Worm (Caenorhabditis elegans) whole organism, young adult: ENCODE data around the gene srh-246.

ENCODE experiments used
- B0035.1 ChIP-seq: sonication (generic microtip); optimal IDR thresholded peaks from 2 replicates; lab custom pipeline; 2016; ENCODE audit warnings: missing genetic modification characterization, mild to moderate bottlenecking, missing compliant biosample characterization, missing genotype, missing genetic modification reagents
- T07F8.4 ChIP-seq: sonication (generic microtip); optimal IDR thresholded peaks from 2 replicates; lab custom pipeline; 2016; ENCODE audit warnings: mild to moderate bottlenecking, missing genetic modification characterization, moderate library complexity, missing compliant biosample characterization
- Y67H2A.10 ChIP-seq: fragments of 200-800 bp; sonication (Bioruptor generic); conservative IDR thresholded peaks from 2 replicates; pipeline ENCODE4 v1.3.6; 2022; ENCODE audit warnings: missing genetic modification reagents, missing genetic modification characterization, missing compliant biosample characterization
- madf-6 ChIP-seq: fragments of 200-800 bp; sonication (Bioruptor generic); IDR thresholded peaks from 2 replicates; pipeline ENCODE4 v1.3.6; 2022; ENCODE audit warnings: missing genetic modification reagents, missing genetic modification characterization, missing compliant biosample characterization
- rec-8 ChIP-seq, 2 experiments: sonication (generic microtip); optimal IDR thresholded peaks; 2 replicates each; lab custom pipeline; 2016; ENCODE audit warnings: mild to moderate bottlenecking in 2 of 2, missing genetic modification characterization in 2 of 2, missing genetic modification reagents in 2 of 2, missing genotype in 2 of 2, missing biosample characterization in 1 of 2, missing compliant biosample characterization in 1 of 2, moderate library complexity in 1 of 2
- snpc-4 ChIP-seq, 5 experiments: fragments of 150-350 bp in 1 of 5; sonication (generic microtip) in 4 of 5; optimal IDR thresholded peaks; 2 replicates each; lab custom pipeline; 2014 to 2018; ENCODE audit warnings: missing genetic modification characterization in 5 of 5, missing biosample characterization in 3 of 5, antibody characterized with exemption in 2 of 5, mild to moderate bottlenecking in 2 of 5, missing compliant biosample characterization in 2 of 5, missing genotype in 2 of 5, moderate library complexity in 2 of 5, missing genetic modification reagents in 1 of 5
- zfh-2 ChIP-seq: fragments of 200-800 bp; sonication (Bioruptor generic); conservative IDR thresholded peaks from 2 replicates; pipeline ENCODE4 v1.3.6; 2022; ENCODE audit warnings: missing genetic modification reagents, missing genetic modification characterization, missing compliant biosample characterization

ce11 chrV:671342-671741, 13.8 kb upstream of the srh-246 start, which contains the start of gene sru-24:
- TF ChIP-seq madf-6 (GFP tag; lab: Robert Waterston, UW) = no peak
- TF ChIP-seq zfh-2 (GFP tag; lab: Robert Waterston, UW) = no peak
- TF ChIP-seq B0035.1 (tag; lab: Kevin White, UChicago) = no peak
- TF ChIP-seq snpc-4 (GFP tag; optimal IDR thresholded peaks at IDR 0.05; lab: Kevin White, UChicago) = no peak
- TF ChIP-seq snpc-4 (tag; optimal IDR thresholded peaks at IDR 0.05; lab: Kevin White, UChicago) = no peak
- no peak for TF ChIP-seq Y67H2A.10 (GFP tag; lab: Robert Waterston, UW)
- TF ChIP-seq rec-8 (tag; optimal IDR thresholded peaks at IDR 0.05; lab: Kevin White, UChicago) = no peak
- no peak for TF ChIP-seq T07F8.4 (tag; lab: Kevin White, UChicago)
